Fruit fly (Drosophila melanogaster): Measurements from ENCODE around the gene CG34367.

The CG34367 gene

dm6 chr2L:10334854-10335277 is 18.8 kb downstream of the CG34367 start (continued):
- TF ChIP-seq NC2α (GFP tag; optimal IDR thresholded peaks at IDR 0.05) (no peak), Asciz (GFP tag; optimal IDR thresholded peaks at IDR 0.05) (peak; percentile 69), CG30403 (GFP tag; optimal IDR thresholded peaks at IDR 0.05) (peak; percentile 13), phol (tag; optimal IDR thresholded peaks at IDR 0.05) (no peak), BEAF-32 (GFP tag; optimal IDR thresholded peaks at IDR 0.05) (peak; percentile 62), Bgb (GFP tag; IDR thresholded peaks at IDR 0.05; ENCODE audit: partially characterized antibody) (peak; percentile 74), cad (GFP tag; optimal IDR thresholded peaks at IDR 0.05) (no peak), Mes4 (GFP tag; optimal IDR thresholded peaks at IDR 0.05) (no peak), CG17361 (GFP tag; IDR thresholded peaks at IDR 0.05) (peak; percentile 50; the same call in 2 of the 3 replicates), Fer1 (GFP tag; optimal IDR thresholded peaks at IDR 0.05) (peak; percentile 85), CG15269 (tag; optimal IDR thresholded peaks at IDR 0.05) (peak; percentile 36), CG2129 (GFP tag; IDR thresholded peaks at IDR 0.05; ENCODE audit: partially characterized antibody) (no peak), NK7.1 (GFP tag; optimal IDR thresholded peaks at IDR 0.05) (peak; percentile 34), Lpt (GFP tag; optimal IDR thresholded peaks at IDR 0.05) (no peak), Opbp (GFP tag; IDR thresholded peaks at IDR 0.05; ENCODE audit: partially characterized antibody) (no peak; the same call in 2 of the 3 replicates), CG16815 (GFP tag; optimal IDR thresholded peaks at IDR 0.05) (no peak), gem (tag; optimal IDR thresholded peaks at IDR 0.05) (peak; percentile 45), Meics (GFP tag; optimal IDR thresholded peaks at IDR 0.05) (peak; percentile 66), CG15073 (GFP tag; optimal IDR thresholded peaks at IDR 0.05) (no peak), shn (GFP tag; optimal IDR thresholded peaks at IDR 0.05) (peak; percentile 57), CG4617 (GFP tag; optimal IDR thresholded peaks at IDR 0.05; ENCODE audit: borderline replicate concordance) (peak; percentile 31), CG32532 (GFP tag; IDR thresholded peaks at IDR 0.05) (peak; percentile 76; the same call in 1 of the 2 replicates), Lhr (GFP tag; optimal IDR thresholded peaks at IDR 0.05) (peak; percentile 24), pita (GFP tag; optimal IDR thresholded peaks at IDR 0.05) (no peak), CG7987 (GFP tag; optimal IDR thresholded peaks at IDR 0.05) (peak; percentile 87), CG7556 (GFP tag; optimal IDR thresholded peaks at IDR 0.05) (peak; percentile 47), CG10147 (GFP tag; optimal IDR thresholded peaks at IDR 0.05) (peak; percentile 64), wdn (GFP tag; IDR thresholded peaks at IDR 0.05) (0 out of 2 replicates have a peak, but pooled peaks have one; percentile 38), D19A (tag; optimal IDR thresholded peaks at IDR 0.05) (peak; percentile 67), Dref (GFP tag; IDR thresholded peaks at IDR 0.05) (peak; percentile 45), CG18262 (tag; optimal IDR thresholded peaks at IDR 0.05) (peak; percentile 41), CG3995 (GFP tag; optimal IDR thresholded peaks at IDR 0.05) (peak; percentile 13), MTF-1 (GFP tag; optimal IDR thresholded peaks at IDR 0.05; ENCODE audit: borderline replicate concordance) (peak; percentile 74), Chrac-16 (GFP tag; optimal IDR thresholded peaks at IDR 0.05) (peak; percentile 2), CG3065 (GFP tag; optimal IDR thresholded peaks at IDR 0.05) (no peak), ATbp (GFP tag; optimal IDR thresholded peaks at IDR 0.05) (peak; percentile 73), NfI (GFP tag; optimal IDR thresholded peaks at IDR 0.05) (peak; percentile 59), CG17568 (GFP tag; optimal IDR thresholded peaks at IDR 0.05) (peak; percentile 72), knrl (GFP tag; IDR thresholded peaks at IDR 0.05; ENCODE audit: partially characterized antibody) (peak; percentile 12; the same call in 1 of the 3 replicates), run (tag; optimal IDR thresholded peaks at IDR 0.05) (no peak), CG34376 (GFP tag; optimal IDR thresholded peaks at IDR 0.05) (peak; percentile 99), cwo (GFP tag; optimal IDR thresholded peaks at IDR 0.05) (peak; percentile 61), fru (optimal IDR thresholded peaks at IDR 0.05) (no peak), Ada2b (GFP tag; IDR thresholded peaks at IDR 0.05) (no peak), az2 (GFP tag; optimal IDR thresholded peaks at IDR 0.05) (no peak), Hr39 (optimal IDR thresholded peaks at IDR 0.05) (no peak), bsh (GFP tag; optimal IDR thresholded peaks at IDR 0.05) (peak; percentile 43 to 48), fd102C (GFP tag; optimal IDR thresholded peaks at IDR 0.05) (peak; percentile 17), ewg (GFP tag; optimal IDR thresholded peaks at IDR 0.05) (peak; percentile 26), chinmo (GFP tag; IDR thresholded peaks at IDR 0.05; ENCODE audit: partially characterized antibody) (peak; percentile 98)

Data from whole organism, embryonic.